Worm (Caenorhabditis elegans) whole organism, L3 larva: Measurements from ENCODE around the gene F14D2.11.

ENCODE experiments used
- ama-1 ChIP-seq: fragments of 150-350 bp; optimal IDR thresholded peaks from 2 replicates; lab custom pipeline; 2018
- elt-3 ChIP-seq, 3 experiments: fragments of 150-350 bp in 1 of 3; sonication (generic microtip) in 2 of 3; optimal IDR thresholded peaks; 2 replicates in 2 of 3; 4 replicates in 1 of 3; lab custom pipeline; 2014 to 2017; ENCODE audit warnings: missing biosample characterization in 3 of 3, missing genetic modification characterization in 3 of 3
- fkh-10 ChIP-seq: sonication (generic microtip); optimal IDR thresholded peaks from 2 replicates; lab custom pipeline; 2017; ENCODE audit warnings: missing biosample characterization, missing genetic modification reagents, missing genetic modification characterization
- lsy-12 ChIP-seq: sonication (generic microtip); optimal IDR thresholded peaks from 2 replicates; lab custom pipeline; 2016; ENCODE audit warnings: mild to moderate bottlenecking, missing genetic modification characterization, missing compliant biosample characterization
- nhr-25 ChIP-seq: sonication (generic microtip); optimal IDR thresholded peaks from 2 replicates; lab custom pipeline; 2017; ENCODE audit warnings: missing biosample characterization, missing genetic modification characterization
- nhr-77 ChIP-seq: fragments of 150-350 bp; optimal IDR thresholded peaks from 2 replicates; lab custom pipeline; 2014; ENCODE audit warnings: missing biosample characterization, missing genetic modification characterization
- skn-1 ChIP-seq: fragments of 150-350 bp; optimal IDR thresholded peaks from 2 replicates; lab custom pipeline; 2014; ENCODE audit warnings: missing biosample characterization, missing genetic modification characterization
- unc-39 ChIP-seq: sonication (generic microtip); optimal IDR thresholded peaks from 4 replicates; lab custom pipeline; 2017; ENCODE audit warnings: missing biosample characterization, missing genetic modification characterization
- unc-62 ChIP-seq: fragments of 150-350 bp; sonication (generic microtip); optimal IDR thresholded peaks from 4 replicates; lab custom pipeline; 2014; ENCODE audit warnings: missing biosample characterization, missing genetic modification reagents, missing genetic modification characterization
- ztf-11 ChIP-seq: fragments of 150-350 bp; optimal IDR thresholded peaks from 2 replicates; lab custom pipeline; 2014; ENCODE audit warnings: missing biosample characterization, missing genetic modification characterization
- ztf-4 ChIP-seq: fragments of 150-350 bp; optimal IDR thresholded peaks from 2 replicates; lab custom pipeline; 2014; ENCODE audit warnings: missing biosample characterization, missing genetic modification characterization

DNA sequence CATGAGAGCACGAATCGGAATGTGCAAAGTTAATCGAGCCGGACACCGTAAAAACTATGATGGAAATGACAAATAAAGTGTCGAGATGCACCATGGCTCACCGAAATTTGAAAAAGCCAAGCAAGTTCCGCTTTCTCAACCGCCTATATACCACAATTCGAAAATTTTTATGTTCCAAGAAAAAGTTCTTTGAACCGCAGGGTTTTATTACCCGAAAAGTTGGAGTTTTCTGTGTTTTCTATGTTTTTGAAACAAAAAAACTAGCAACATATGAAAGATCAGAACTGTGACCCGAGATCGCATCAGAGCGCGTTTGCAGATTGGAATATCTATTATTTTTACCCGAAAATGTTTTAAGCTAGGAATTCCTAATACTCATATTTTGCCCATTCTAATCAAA is 14.8 kb downstream of the F14D2.11 start, which contains the start of gene Y46D2A.3:
- no peak for TF ChIP-seq fkh-10 (GFP tag; lab: Kevin White, UChicago)
- TF ChIP-seq ztf-11 (tag; lab: Kevin White, UChicago) = no peak
- TF ChIP-seq lsy-12 = no peak
- TF ChIP-seq elt-3 (tag; optimal IDR thresholded peaks at IDR 0.05; lab: Kevin White, UChicago) = no peak
- TF ChIP-seq nhr-25 (tag; lab: Kevin White, UChicago) = no peak
- no peak for TF ChIP-seq ztf-4 (tag; lab: Kevin White, UChicago)
- TF ChIP-seq ama-1 (lab: Kevin White, UChicago) = no peak
- TF ChIP-seq unc-62 (GFP tag; lab: Kevin White, UChicago) = no peak
- TF ChIP-seq skn-1 (tag; lab: Kevin White, UChicago) = no peak
- no peak for TF ChIP-seq nhr-77 (tag; lab: Kevin White, UChicago)
- no peak for TF ChIP-seq unc-39
